Worm (Caenorhabditis elegans) whole organism, midembryonic: ENCODE results near the gene M153.5.

Experiments used
- flt-1 ChIP-seq: fragments of 200-800 bp; sonication (Bioruptor generic); IDR thresholded peaks from 2 replicates; pipeline ENCODE4 v1.3.6; 2022; ENCODE audit warnings: missing genetic modification characterization, missing compliant biosample characterization
- klf-2 ChIP-seq: fragments of 200-800 bp; sonication (Bioruptor generic); conservative IDR thresholded peaks from 2 replicates; pipeline ENCODE4 v1.3.6; 2022; ENCODE audit warnings: missing genetic modification reagents, missing genetic modification characterization, missing compliant biosample characterization
- med-1 ChIP-seq: sonication (generic microtip); optimal IDR thresholded peaks from 2 replicates; lab custom pipeline; 2017; ENCODE audit warnings: missing genetic modification characterization, mild to moderate bottlenecking, missing compliant biosample characterization, antibody characterized with exemption, missing genetic modification reagents; ENCODE audit not compliant: insufficient read depth
- ref-1 ChIP-seq: fragments of 200-800 bp; sonication (Bioruptor generic); conservative IDR thresholded peaks from 2 replicates; pipeline ENCODE4 v1.3.6; 2022; ENCODE audit warnings: missing genetic modification reagents, missing genetic modification characterization, missing compliant biosample characterization
- tab-1 ChIP-seq: fragments of 200-800 bp; sonication (Bioruptor generic); IDR thresholded peaks from 2 replicates; pipeline ENCODE4 v1.3.6; 2022; ENCODE audit warnings: missing genetic modification characterization, missing compliant biosample characterization
- ztf-23 ChIP-seq: fragments of 200-800 bp; sonication (Bioruptor generic); IDR thresholded peaks from 2 replicates; pipeline ENCODE4 v1.3.6; 2022; ENCODE audit warnings: missing genetic modification reagents, missing genetic modification characterization, missing compliant biosample characterization
- ztf-29 ChIP-seq: fragments of 200-800 bp; sonication (Bioruptor generic); IDR thresholded peaks from 2 replicates; pipeline ENCODE4 v1.3.6; 2022; ENCODE audit warnings: missing genetic modification reagents, missing genetic modification characterization, missing compliant biosample characterization

DNA sequence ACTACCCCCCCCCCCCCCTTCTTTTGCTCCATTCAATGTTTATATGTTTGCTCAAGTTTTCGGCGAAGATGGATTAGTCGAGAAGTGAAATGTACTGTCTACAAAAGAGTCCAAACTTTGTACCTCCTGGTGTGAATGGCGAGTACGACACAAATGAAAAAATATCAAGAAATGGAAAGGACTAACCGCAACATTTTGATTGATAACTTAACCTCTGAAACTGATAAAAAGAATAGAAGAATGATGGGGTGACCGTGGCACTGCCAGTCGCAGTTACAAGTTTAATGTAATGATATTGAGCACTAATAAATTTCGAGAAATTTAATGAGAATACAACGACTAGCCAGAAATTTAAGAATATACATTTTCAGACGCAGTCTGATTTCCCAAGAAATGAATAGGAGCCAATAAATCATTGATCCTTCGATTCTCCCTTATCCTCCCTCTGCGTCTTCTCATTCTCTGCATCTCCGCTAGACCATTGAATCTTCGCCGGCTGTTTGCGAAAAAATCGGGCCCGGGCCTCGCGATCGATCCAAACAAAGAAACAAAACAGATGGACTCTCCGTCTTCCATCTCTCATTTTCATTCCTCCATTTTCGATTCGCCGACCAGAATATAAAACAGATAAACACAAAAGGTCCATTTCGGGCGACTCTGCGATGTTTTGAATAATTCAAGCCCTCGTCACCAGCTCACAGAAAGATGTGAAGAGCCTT, 31.1 kb downstream of the M153.5 start:
- TF ChIP-seq flt-1 (GFP tag; lab: Robert Waterston, UW) (no peak), ztf-23 (no peak), klf-2 (GFP tag; lab: Robert Waterston, UW) (no peak), ztf-29 (GFP tag; lab: Robert Waterston, UW) (no peak), tab-1 (no peak), ref-1 (GFP tag; lab: Robert Waterston, UW) (no peak), med-1 (GFP tag; lab: Kevin White, UChicago) (no peak)
